Worm (Caenorhabditis elegans) whole organism, L1 larva: ENCODE measurements around the gene abhd-12.

Experiments
- C04F5.9 ChIP-seq: sonication (generic microtip); optimal IDR thresholded peaks from 2 replicates; lab custom pipeline; 2016; ENCODE audit warnings: missing genetic modification characterization, missing compliant biosample characterization
- C16A3.4 ChIP-seq: fragments of 150-350 bp; optimal IDR thresholded peaks from 2 replicates; lab custom pipeline; 2014; ENCODE audit warnings: missing biosample characterization, missing genetic modification characterization
- Y116A8C.19 ChIP-seq: sonication (generic microtip); optimal IDR thresholded peaks from 2 replicates; lab custom pipeline; 2016; ENCODE audit warnings: missing compliant biosample characterization, missing genetic modification characterization, borderline replicate concordance
- aha-1 ChIP-seq: fragments of 150-350 bp; optimal IDR thresholded peaks from 2 replicates; lab custom pipeline; 2014; ENCODE audit warnings: missing biosample characterization, missing genetic modification characterization
- blmp-1 ChIP-seq: fragments of 150-350 bp; optimal IDR thresholded peaks from 2 replicates; lab custom pipeline; 2014; ENCODE audit warnings: missing biosample characterization, missing genetic modification characterization
- dsc-1 ChIP-seq: sonication (generic microtip); optimal IDR thresholded peaks from 2 replicates; lab custom pipeline; 2016; ENCODE audit warnings: mild to moderate bottlenecking, missing genetic modification characterization, missing compliant biosample characterization
- efl-1 ChIP-seq, 4 experiments: fragments of 150-350 bp; optimal IDR thresholded peaks in 3 of 4; peaks in 1 of 4; 1 replicate in 1 of 4; 2 replicates in 3 of 4; lab custom pipeline; 2014; ENCODE audit warnings: missing biosample characterization in 2 of 4, missing genetic modification characterization in 2 of 4, missing genetic modification reagents in 2 of 4
- egl-27 ChIP-seq, 2 experiments: fragments of 150-350 bp in 1 of 2; sonication (generic microtip); optimal IDR thresholded peaks; 3 replicates each; lab custom pipeline; 2017 to 2018; ENCODE audit warnings: missing biosample characterization in 2 of 2, missing genetic modification characterization in 2 of 2, missing genetic modification reagents in 2 of 2
- elt-2 ChIP-seq: sonication (generic microtip); optimal IDR thresholded peaks from 2 replicates; lab custom pipeline; 2016; ENCODE audit warnings: missing genetic modification characterization, mild to moderate bottlenecking, inconsistent platforms, missing compliant biosample characterization, missing genetic modification reagents
- ets-5 ChIP-seq: fragments of 200-800 bp; sonication (Bioruptor generic); IDR thresholded peaks from 2 replicates; pipeline ENCODE4 v1.3.6; 2022; ENCODE audit warnings: missing genetic modification characterization, missing compliant biosample characterization
- fkh-10 ChIP-seq: sonication (generic microtip); optimal IDR thresholded peaks from 2 replicates; lab custom pipeline; 2017; ENCODE audit warnings: missing biosample characterization, missing genetic modification reagents, missing genetic modification characterization
- fkh-4 ChIP-seq: sonication (generic microtip); optimal IDR thresholded peaks from 2 replicates; lab custom pipeline; 2016; ENCODE audit warnings: missing compliant biosample characterization, missing genetic modification characterization, borderline replicate concordance
- fkh-8 ChIP-seq: sonication (generic microtip); optimal IDR thresholded peaks from 2 replicates; lab custom pipeline; 2016; ENCODE audit warnings: mild to moderate bottlenecking, missing genetic modification characterization, missing compliant biosample characterization
- fos-1 ChIP-seq: fragments of 150-350 bp; optimal IDR thresholded peaks from 2 replicates; lab custom pipeline; 2014; ENCODE audit warnings: missing biosample characterization, missing genetic modification characterization
- grh-1 ChIP-seq: fragments of 200-800 bp; sonication (Bioruptor generic); IDR thresholded peaks from 2 replicates; pipeline ENCODE4 v1.3.6; 2022; ENCODE audit warnings: missing genetic modification reagents, missing genetic modification characterization, missing compliant biosample characterization
- hlh-4 ChIP-seq: sonication (generic microtip); optimal IDR thresholded peaks from 2 replicates; lab custom pipeline; 2016; ENCODE audit warnings: mild to moderate bottlenecking, missing genetic modification characterization, missing compliant biosample characterization
- isw-1 ChIP-seq: fragments of 200-800 bp; sonication (Bioruptor generic); IDR thresholded peaks from 2 replicates; pipeline ENCODE4 v1.3.6; 2022; ENCODE audit warnings: missing genetic modification characterization, missing compliant biosample characterization
- jun-1 ChIP-seq: fragments of 150-350 bp; optimal IDR thresholded peaks from 2 replicates; lab custom pipeline; 2014; ENCODE audit warnings: missing biosample characterization, missing genetic modification reagents, missing genetic modification characterization
- lin-13 ChIP-seq: fragments of 150-350 bp; optimal IDR thresholded peaks from 2 replicates; lab custom pipeline; 2014; ENCODE audit warnings: missing biosample characterization, missing genetic modification reagents, missing genetic modification characterization
- lin-14 ChIP-seq: fragments of 200-800 bp; sonication (Bioruptor generic); optimal IDR thresholded peaks from 2 replicates; lab custom pipeline; 2018; ENCODE audit warnings: mild to moderate bottlenecking, missing genetic modification characterization, moderate library complexity, missing compliant biosample characterization
- lin-15B ChIP-seq: fragments of 150-350 bp; sonication (generic microtip); optimal IDR thresholded peaks from 3 replicates; lab custom pipeline; 2014; ENCODE audit warnings: missing biosample characterization, missing genetic modification characterization
- lir-3 ChIP-seq: sonication (generic microtip); optimal IDR thresholded peaks from 2 replicates; lab custom pipeline; 2016; ENCODE audit warnings: mild to moderate bottlenecking, missing genetic modification characterization, moderate library complexity, missing compliant biosample characterization; ENCODE audit not compliant: poor library complexity
- mab-9 ChIP-seq: fragments of 200-800 bp; sonication (Bioruptor generic); IDR thresholded peaks from 2 replicates; pipeline ENCODE4 v1.3.6; 2022; ENCODE audit warnings: missing genetic modification reagents, missing genetic modification characterization, missing compliant biosample characterization
- nhr-11 ChIP-seq: fragments of 150-350 bp; optimal IDR thresholded peaks from 2 replicates; lab custom pipeline; 2014; ENCODE audit warnings: missing biosample characterization, missing genetic modification characterization
- nhr-12 ChIP-seq: sonication (generic microtip); optimal IDR thresholded peaks from 2 replicates; lab custom pipeline; 2017; ENCODE audit warnings: missing biosample characterization, missing genetic modification characterization
- nhr-19 ChIP-seq: fragments of 200-800 bp; sonication (Bioruptor generic); conservative IDR thresholded peaks from 2 replicates; pipeline ENCODE4 v1.3.6; 2022; ENCODE audit warnings: missing genetic modification characterization, missing compliant biosample characterization
- nhr-20 ChIP-seq: sonication (generic microtip); optimal IDR thresholded peaks from 2 replicates; lab custom pipeline; 2016; ENCODE audit warnings: mild to moderate bottlenecking, missing genetic modification characterization, missing compliant biosample characterization
- nhr-77 ChIP-seq: fragments of 150-350 bp; optimal IDR thresholded peaks from 2 replicates; lab custom pipeline; 2014; ENCODE audit warnings: missing biosample characterization, missing genetic modification characterization
- nhr-90 ChIP-seq: sonication (generic microtip); optimal IDR thresholded peaks from 2 replicates; lab custom pipeline; 2016; ENCODE audit warnings: mild to moderate bottlenecking, missing genetic modification characterization, missing compliant biosample characterization; ENCODE audit not compliant: poor library complexity
- pag-3 ChIP-seq: sonication (generic microtip); optimal IDR thresholded peaks from 2 replicates; lab custom pipeline; 2017; ENCODE audit warnings: missing genetic modification characterization, mild to moderate bottlenecking, missing compliant biosample characterization, antibody characterized with exemption, borderline replicate concordance; ENCODE audit not compliant: insufficient read depth
- rnt-1 ChIP-seq: sonication (generic microtip); optimal IDR thresholded peaks from 2 replicates; lab custom pipeline; 2016; ENCODE audit warnings: mild to moderate bottlenecking, missing genetic modification characterization, moderate library complexity, missing compliant biosample characterization
- sox-4 ChIP-seq: sonication (generic microtip); optimal IDR thresholded peaks from 2 replicates; lab custom pipeline; 2016; ENCODE audit warnings: missing genetic modification characterization, missing compliant biosample characterization
- sup-37 ChIP-seq: fragments of 200-800 bp; sonication (Bioruptor generic); optimal IDR thresholded peaks from 2 replicates; lab custom pipeline; 2018; ENCODE audit warnings: mild to moderate bottlenecking, missing genetic modification characterization, missing compliant biosample characterization
- swsn-7 ChIP-seq: sonication (generic microtip); optimal IDR thresholded peaks from 2 replicates; lab custom pipeline; 2016; ENCODE audit warnings: missing genetic modification characterization, missing compliant biosample characterization
- tbx-2 ChIP-seq: sonication (generic microtip); optimal IDR thresholded peaks from 2 replicates; lab custom pipeline; 2016; ENCODE audit warnings: missing genetic modification characterization, missing compliant biosample characterization
- unc-130 ChIP-seq: fragments of 150-350 bp; optimal IDR thresholded peaks from 2 replicates; lab custom pipeline; 2017; ENCODE audit warnings: missing biosample characterization, missing genetic modification characterization, inconsistent platforms
- unc-30 ChIP-seq: sonication (generic microtip); optimal IDR thresholded peaks from 2 replicates; lab custom pipeline; 2017; ENCODE audit warnings: missing biosample characterization, missing genetic modification characterization
- unc-86 ChIP-seq: sonication (generic microtip); optimal IDR thresholded peaks from 2 replicates; lab custom pipeline; 2016; ENCODE audit warnings: missing genetic modification characterization, missing compliant biosample characterization
- unc-98 ChIP-seq: fragments of 200-800 bp; sonication (Bioruptor generic); IDR thresholded peaks from 2 replicates; pipeline ENCODE4 v1.3.6; 2022; ENCODE audit warnings: missing genetic modification characterization, missing compliant biosample characterization
- xbp-1 ChIP-seq: sonication (generic microtip); optimal IDR thresholded peaks from 2 replicates; lab custom pipeline; 2016; ENCODE audit warnings: missing genetic modification characterization, missing compliant biosample characterization
- zag-1 ChIP-seq: fragments of 150-350 bp; optimal IDR thresholded peaks from 2 replicates; lab custom pipeline; 2014; ENCODE audit warnings: missing biosample characterization, missing genetic modification characterization
- zip-4 ChIP-seq: fragments of 200-800 bp; sonication (Bioruptor generic); optimal IDR thresholded peaks from 2 replicates; lab custom pipeline; 2018; ENCODE audit warnings: mild to moderate bottlenecking, missing genetic modification characterization, moderate library complexity, missing compliant biosample characterization
- ztf-11 ChIP-seq, 2 experiments: sonication (generic microtip); optimal IDR thresholded peaks; 2 replicates each; lab custom pipeline; 2016 to 2017; ENCODE audit warnings: missing genetic modification characterization in 2 of 2, missing biosample characterization in 1 of 2, missing compliant biosample characterization in 1 of 2
- ztf-4 ChIP-seq: fragments of 150-350 bp; optimal IDR thresholded peaks from 2 replicates; lab custom pipeline; 2014; ENCODE audit warnings: missing biosample characterization, missing genetic modification characterization

Gene abhd-12

ce11 chrV:8000929-8001513 lies 17.3 kb downstream of the abhd-12 start, which contains the start of gene Y97E10AR.1 (continued):
- peak in 1 of 2 experiments; percentile 41 for TF ChIP-seq ztf-11 (tag; optimal IDR thresholded peaks at IDR 0.05; lab: Kevin White, UChicago)
- TF ChIP-seq unc-30 (tag; lab: Kevin White, UChicago): no peak
- TF ChIP-seq lin-15B (tag; lab: Kevin White, UChicago): peak; percentile 13
- TF ChIP-seq tbx-2 (tag; lab: Kevin White, UChicago): peak; percentile 80
- TF ChIP-seq zip-4 (GFP tag; lab: Kevin White, UChicago): peak; percentile 22
- peak; percentile 48 for TF ChIP-seq jun-1 (tag; lab: Kevin White, UChicago)
- no peak for TF ChIP-seq fos-1 (tag; lab: Kevin White, UChicago)
- TF ChIP-seq nhr-20: peak; percentile 76
- TF ChIP-seq aha-1 (tag; lab: Kevin White, UChicago): no peak
- peak; percentile 48 for TF ChIP-seq ztf-4 (tag; lab: Kevin White, UChicago)
- peak; percentile 73 for TF ChIP-seq C16A3.4 (tag; lab: Kevin White, UChicago)
- TF ChIP-seq unc-98 (GFP tag; lab: Robert Waterston, UW): no peak
- no peak for TF ChIP-seq grh-1 (GFP tag; lab: Robert Waterston, UW)
- no peak for TF ChIP-seq unc-130 (tag; lab: Kevin White, UChicago)
- TF ChIP-seq elt-2 (tag; lab: Kevin White, UChicago): peak; percentile 81
- TF ChIP-seq nhr-12 (tag; lab: Kevin White, UChicago): no peak
- TF ChIP-seq fkh-4 (tag; lab: Kevin White, UChicago): peak; percentile 45
- TF ChIP-seq rnt-1 (tag; lab: Kevin White, UChicago): peak; percentile 70
- TF ChIP-seq lin-14 (GFP tag; lab: Kevin White, UChicago): peak; percentile 98
- peak; percentile 69 for TF ChIP-seq isw-1 (GFP tag; lab: Robert Waterston, UW)
- TF ChIP-seq swsn-7: peak; percentile 83
- peak; percentile 57 for TF ChIP-seq fkh-10 (GFP tag; lab: Kevin White, UChicago)
- peak; percentile 50 for TF ChIP-seq lin-13 (GFP tag; lab: Kevin White, UChicago)
- TF ChIP-seq C04F5.9 (tag; lab: Kevin White, UChicago): no peak
- TF ChIP-seq nhr-19 (GFP tag; lab: Robert Waterston, UW): peak; percentile 74
- peak in 1 of 2 experiments; percentile 50 for TF ChIP-seq egl-27 (tag; optimal IDR thresholded peaks at IDR 0.05; lab: Kevin White, UChicago)
- TF ChIP-seq dsc-1 (tag; lab: Kevin White, UChicago): peak; percentile 69
- peak; percentile 96 for TF ChIP-seq blmp-1 (tag; lab: Kevin White, UChicago)
- TF ChIP-seq ets-5 (GFP tag; lab: Robert Waterston, UW): no peak
- TF ChIP-seq zag-1 (tag; lab: Kevin White, UChicago): peak; percentile 72
- TF ChIP-seq fkh-8 (tag; lab: Kevin White, UChicago): peak; percentile 93
- peak; percentile 67 for TF ChIP-seq xbp-1 (tag; lab: Kevin White, UChicago)
- peak; percentile 75 for TF ChIP-seq pag-3 (tag; lab: Kevin White, UChicago)
- no peak for TF ChIP-seq nhr-90 (tag; lab: Kevin White, UChicago)
- TF ChIP-seq nhr-77: peak; percentile 77
- TF ChIP-seq Y116A8C.19 (tag; lab: Kevin White, UChicago): no peak
- peak; percentile 49 for TF ChIP-seq nhr-11 (tag; lab: Kevin White, UChicago)
- TF ChIP-seq lir-3: peak; percentile 70
- TF ChIP-seq sup-37: no peak
- 0 out of 2 replicates have a peak, but pooled peaks have one; percentile 17 for TF ChIP-seq mab-9 (GFP tag; lab: Robert Waterston, UW)
- TF ChIP-seq sox-4 (tag; lab: Kevin White, UChicago): no peak
- no peak for TF ChIP-seq hlh-4
- TF ChIP-seq efl-1 (optimal IDR thresholded peaks at IDR 0.05; lab: Kevin White, UChicago): peak; percentile 66 to 68
- peak; percentile 50 to 96 for TF ChIP-seq efl-1 (GFP tag; optimal IDR thresholded peaks at IDR 0.05 in 1 of 2; lab: Kevin White, UChicago)
- TF ChIP-seq unc-86 (tag; lab: Kevin White, UChicago): peak; percentile 90
